Worm (Caenorhabditis elegans): ENCODE data around the gene dmsr-15.
A peak's percentile ranks its signal among the peaks of the same experiment; 100 is the strongest.

dmsr-15 gene

ce11 chrV:6796894-6797293 is 31.8 kb downstream of the dmsr-15 start (continued):
- TF ChIP-seq ztf-4 (tag; optimal IDR thresholded peaks at IDR 0.05) (no peak), hpl-2 (GFP tag; optimal IDR thresholded peaks at IDR 0.05) (no peak), mef-2 (tag; optimal IDR thresholded peaks at IDR 0.05) (no peak), fkh-8 (tag; optimal IDR thresholded peaks at IDR 0.05) (no peak), hlh-17 (GFP tag; optimal IDR thresholded peaks at IDR 0.05; ENCODE audit: borderline replicate concordance) (no peak), rnt-1 (tag; optimal IDR thresholded peaks at IDR 0.05) (peak; percentile 34), isw-1 (GFP tag; IDR thresholded peaks at IDR 0.05) (no peak), blmp-1 (tag; optimal IDR thresholded peaks at IDR 0.05) (peak; percentile 57), ama-1 (optimal IDR thresholded peaks at IDR 0.05) (no peak)

- peak; percentile 32 for TF ChIP-seq nhr-20 (tag; optimal IDR thresholded peaks at IDR 0.05)
- no peak for TF ChIP-seq tbx-2 (tag; optimal IDR thresholded peaks at IDR 0.05)
- no peak for TF ChIP-seq fkh-4 (tag; optimal IDR thresholded peaks at IDR 0.05; ENCODE audit: borderline replicate concordance)
- TF ChIP-seq blmp-1 (tag; optimal IDR thresholded peaks at IDR 0.05), result peak; percentile 10
- peak; percentile 2 for TF ChIP-seq rnt-1 (tag; optimal IDR thresholded peaks at IDR 0.05)
- no peak for TF ChIP-seq ceh-8 (GFP tag; optimal IDR thresholded peaks at IDR 0.05)
- no peak for TF ChIP-seq unc-86 (tag; optimal IDR thresholded peaks at IDR 0.05)
- peak; percentile 1 for TF ChIP-seq snu-23 (GFP tag; optimal IDR thresholded peaks at IDR 0.05)
- TF ChIP-seq fos-1 (tag; optimal IDR thresholded peaks at IDR 0.05), result no peak
- no peak for TF ChIP-seq grh-1 (GFP tag; IDR thresholded peaks at IDR 0.05)
- peak; percentile 84 for TF ChIP-seq nhr-85 (tag)
- TF ChIP-seq xbp-1 (tag; optimal IDR thresholded peaks at IDR 0.05), result peak; percentile 13
Measured at ce11 chrV:6796264-6796663, 32.4 kb downstream of the dmsr-15 start.

ce11 chrV:6793744-6794239 is 34.9 kb downstream of the dmsr-15 start, which contains the start of gene ZC404.1:
Gene ZC404.1 (plus strand): TSS chrV:6794189.
- TF ChIP-seq pqm-1 (tag; optimal IDR thresholded peaks at IDR 0.05) (no peak), hpl-2 (GFP tag; optimal IDR thresholded peaks at IDR 0.05) (no peak), elt-2 (tag; optimal IDR thresholded peaks at IDR 0.05) (no peak), C34B4.2 (tag; optimal IDR thresholded peaks at IDR 0.05) (no peak), egl-27 (tag; optimal IDR thresholded peaks at IDR 0.05) (no peak), ztf-4 (tag; optimal IDR thresholded peaks at IDR 0.05) (no peak), F16B12.6 (tag; optimal IDR thresholded peaks at IDR 0.05) (no peak), nhr-19 (GFP tag; conservative IDR thresholded peaks at IDR 0.05) (no peak), nhr-85 (tag) (no peak), mab-9 (GFP tag; IDR thresholded peaks at IDR 0.05) (no peak), fkh-8 (tag; optimal IDR thresholded peaks at IDR 0.05) (peak; percentile 64), nhr-12 (tag; optimal IDR thresholded peaks at IDR 0.05) (no peak), unc-86 (tag; optimal IDR thresholded peaks at IDR 0.05) (peak; percentile 1), sox-4 (tag; optimal IDR thresholded peaks at IDR 0.05) (no peak), pag-3 (tag; optimal IDR thresholded peaks at IDR 0.05; ENCODE audit: borderline replicate concordance, insufficient read depth) (no peak), lin-13 (GFP tag; optimal IDR thresholded peaks at IDR 0.05) (no peak), mef-2 (tag; optimal IDR thresholded peaks at IDR 0.05) (no peak), ceh-90 (tag; optimal IDR thresholded peaks at IDR 0.05) (no peak), unc-130 (tag; optimal IDR thresholded peaks at IDR 0.05) (no peak), pax-3 (tag; optimal IDR thresholded peaks at IDR 0.05) (no peak), ces-1 (GFP tag; optimal IDR thresholded peaks at IDR 0.05) (no peak), fkh-10 (GFP tag; optimal IDR thresholded peaks at IDR 0.05) (no peak), hlh-17 (GFP tag; optimal IDR thresholded peaks at IDR 0.05; ENCODE audit: borderline replicate concordance) (no peak), nhr-47 (tag; optimal IDR thresholded peaks at IDR 0.05) (peak; percentile 12), jun-1 (tag; optimal IDR thresholded peaks at IDR 0.05) (no peak), dpl-1 (GFP tag; optimal IDR thresholded peaks at IDR 0.05) (no peak), efl-1 (optimal IDR thresholded peaks at IDR 0.05) (peak; percentile 3 to 8), efl-1 (GFP tag; optimal IDR thresholded peaks at IDR 0.05 in 1 of 2) (peak in 1 of 2 experiments; percentile 49), nhr-11 (tag; optimal IDR thresholded peaks at IDR 0.05) (no peak), swsn-7 (tag; optimal IDR thresholded peaks at IDR 0.05) (peak; percentile 21), skn-1 (tag; optimal IDR thresholded peaks at IDR 0.05) (no peak), C16A3.4 (tag; optimal IDR thresholded peaks at IDR 0.05) (no peak), aly-2 (tag; optimal IDR thresholded peaks at IDR 0.05) (no peak), egl-13 (tag; optimal IDR thresholded peaks at IDR 0.05) (no peak), ets-5 (GFP tag; IDR thresholded peaks at IDR 0.05) (no peak), snpc-4 (tag; optimal IDR thresholded peaks at IDR 0.05) (peak; percentile 24), hlh-4 (tag; optimal IDR thresholded peaks at IDR 0.05) (no peak), dsc-1 (tag; optimal IDR thresholded peaks at IDR 0.05) (no peak)

Measured in whole organism, L1 larva.